Fruit fly (Drosophila melanogaster) whole organism, embryonic: ENCODE data around the gene CG14300.

ENCODE experiments used
- ATbp ChIP-seq: fragments of 200-800 bp; sonication (Bioruptor generic); optimal IDR thresholded peaks from 2 replicates; lab custom pipeline; 2017; ENCODE audit warnings: missing biosample characterization, mild to moderate bottlenecking, missing genetic modification characterization, missing genetic modification reagents
- Atf-2 ChIP-seq: fragments of 200-800 bp; sonication (Bioruptor generic); optimal IDR thresholded peaks from 2 replicates; lab custom pipeline; 2016; ENCODE audit warnings: missing biosample characterization, missing genetic modification characterization
- Bdp1 ChIP-seq: fragments of 200-800 bp; sonication (Bioruptor generic); optimal IDR thresholded peaks from 3 replicates; lab custom pipeline; 2016; ENCODE audit warnings: missing biosample characterization, missing genetic modification characterization
- CG10565 ChIP-seq: fragments of 200-800 bp; sonication (Bioruptor generic); optimal IDR thresholded peaks from 3 replicates; lab custom pipeline; 2016; ENCODE audit warnings: missing biosample characterization, mild to moderate bottlenecking, missing genetic modification characterization
- CG11085 ChIP-seq: fragments of 200-800 bp; sonication (Bioruptor generic); IDR thresholded peaks from 2 replicates; pipeline ENCODE4 v1.3.6; 2022; ENCODE audit warnings: missing biosample characterization, missing genetic modification characterization
- CG11093 ChIP-seq: fragments of 200-800 bp; sonication (Bioruptor generic); IDR thresholded peaks from 3 replicates; pipeline ENCODE4 v1.3.6; 2022; ENCODE audit warnings: missing biosample characterization, missing genetic modification characterization
- CG12104 ChIP-seq: fragments of 200-800 bp; sonication (Bioruptor generic); optimal IDR thresholded peaks from 3 replicates; lab custom pipeline; 2016; ENCODE audit warnings: missing biosample characterization, missing genetic modification characterization
- CG12236 ChIP-seq: fragments of 200-800 bp; sonication (Bioruptor generic); optimal IDR thresholded peaks from 2 replicates; lab custom pipeline; 2016; ENCODE audit warnings: missing biosample characterization, missing genetic modification characterization
- CG12299 ChIP-seq: fragments of 200-800 bp; sonication (Bioruptor generic); optimal IDR thresholded peaks from 2 replicates; lab custom pipeline; 2018; ENCODE audit warnings: missing biosample characterization, mild to moderate bottlenecking, missing genetic modification characterization
- CG13624 ChIP-seq: fragments of 200-800 bp; sonication (Bioruptor generic); optimal IDR thresholded peaks from 2 replicates; lab custom pipeline; 2016; ENCODE audit warnings: missing biosample characterization, missing genetic modification characterization
- CG16813 ChIP-seq: fragments of 200-800 bp; sonication (Bioruptor generic); IDR thresholded peaks from 3 replicates; pipeline ENCODE4 v1.3.6; 2022; ENCODE audit warnings: missing biosample characterization, missing genetic modification characterization; ENCODE audit not compliant: partially characterized antibody
- CG17612 ChIP-seq: fragments of 200-800 bp; sonication (Bioruptor generic); IDR thresholded peaks from 2 replicates; pipeline ENCODE4 v1.3.6; 2022; ENCODE audit warnings: missing biosample characterization, missing genetic modification characterization
- CG18011 ChIP-seq: fragments of 200-800 bp; sonication (Bioruptor generic); optimal IDR thresholded peaks from 2 replicates; lab custom pipeline; 2017; ENCODE audit warnings: missing biosample characterization, missing genetic modification characterization, mild to moderate bottlenecking, moderate library complexity, missing genotype
- CG2116 ChIP-seq: fragments of 200-800 bp; sonication (Bioruptor generic); optimal IDR thresholded peaks from 3 replicates; lab custom pipeline; 2018; ENCODE audit warnings: missing biosample characterization, mild to moderate bottlenecking, missing genetic modification characterization
- CG2678 ChIP-seq: fragments of 200-800 bp; sonication (Bioruptor generic); optimal IDR thresholded peaks from 3 replicates; lab custom pipeline; 2019; ENCODE audit warnings: missing biosample characterization, mild to moderate bottlenecking, missing genetic modification characterization, moderate library complexity
- CG30020 ChIP-seq: fragments of 200-800 bp; optimal IDR thresholded peaks from 2 replicates; lab custom pipeline; 2019; ENCODE audit warnings: missing biosample characterization, mild to moderate bottlenecking, missing genetic modification characterization, moderate library complexity
- CG32772 ChIP-seq: fragments of 200-800 bp; sonication (Bioruptor generic); IDR thresholded peaks from 2 replicates; pipeline ENCODE4 v1.3.6; 2022; ENCODE audit warnings: missing biosample characterization, missing genetic modification characterization
- CG33557 ChIP-seq: fragments of 200-800 bp; sonication (Bioruptor generic); optimal IDR thresholded peaks from 2 replicates; lab custom pipeline; 2019; ENCODE audit warnings: missing biosample characterization, mild to moderate bottlenecking, missing genetic modification characterization, moderate library complexity
- CG6654 ChIP-seq: fragments of 200-800 bp; sonication (Bioruptor generic); optimal IDR thresholded peaks from 2 replicates; lab custom pipeline; 2017; ENCODE audit warnings: missing biosample characterization, mild to moderate bottlenecking, missing genetic modification characterization
- CG6813 ChIP-seq: fragments of 200-800 bp; sonication (Bioruptor generic); optimal IDR thresholded peaks from 2 replicates; lab custom pipeline; 2017; ENCODE audit warnings: missing biosample characterization, missing genetic modification characterization, mild to moderate bottlenecking, moderate library complexity, missing genetic modification reagents
- Dek ChIP-seq: fragments of 200-800 bp; sonication (Bioruptor generic); optimal IDR thresholded peaks from 3 replicates; lab custom pipeline; 2019; ENCODE audit warnings: missing biosample characterization, mild to moderate bottlenecking, missing genetic modification characterization, moderate library complexity
- Dll ChIP-seq: fragments of 200-800 bp; sonication (Bioruptor generic); IDR thresholded peaks from 4 replicates; pipeline ENCODE4 v1.3.6; 2022; ENCODE audit warnings: missing biosample characterization, missing genetic modification characterization; ENCODE audit not compliant: partially characterized antibody
- H2.0 ChIP-seq: fragments of 200-800 bp; sonication (Bioruptor generic); IDR thresholded peaks from 2 replicates; pipeline ENCODE4 v1.3.6; 2022; ENCODE audit warnings: missing biosample characterization, missing genetic modification characterization
- Hr39 ChIP-seq: fragments of >200 bp; optimal IDR thresholded peaks from 2 replicates; lab custom pipeline; 2017
- Hr51 ChIP-seq, 2 experiments: fragments of 200-800 bp; sonication (Bioruptor generic); optimal IDR thresholded peaks; 2 replicates in 1 of 2; 3 replicates in 1 of 2; lab custom pipeline; 2016 to 2018; ENCODE audit warnings: missing biosample characterization in 2 of 2, missing genetic modification characterization in 2 of 2, mild to moderate bottlenecking in 1 of 2, moderate library complexity in 1 of 2
- Lpt ChIP-seq: fragments of >200 bp; optimal IDR thresholded peaks from 2 replicates; lab custom pipeline; 2018; ENCODE audit warnings: missing biosample characterization, missing genetic modification characterization
- MBD-R2 ChIP-seq: fragments of 200-800 bp; sonication (Bioruptor generic); IDR thresholded peaks from 2 replicates; pipeline ENCODE4 v1.3.6; 2022; ENCODE audit warnings: missing biosample characterization, missing genetic modification characterization
- MESR4 ChIP-seq: fragments of 200-800 bp; sonication (Bioruptor generic); optimal IDR thresholded peaks from 2 replicates; lab custom pipeline; 2018; ENCODE audit warnings: missing biosample characterization, mild to moderate bottlenecking, missing genetic modification characterization, moderate library complexity
- Optix ChIP-seq: fragments of 200-800 bp; sonication (Bioruptor generic); IDR thresholded peaks from 3 replicates; pipeline ENCODE4 v1.3.6; 2022; ENCODE audit warnings: missing biosample characterization, missing genetic modification characterization
- Pdp1 ChIP-seq, 2 experiments: fragments of 200-800 bp; sonication (Bioruptor generic); optimal IDR thresholded peaks; 3 replicates each; lab custom pipeline; 2016; ENCODE audit warnings: missing biosample characterization in 2 of 2, missing genetic modification characterization in 2 of 2, mild to moderate bottlenecking in 1 of 2, moderate library complexity in 1 of 2
- Ravus ChIP-seq: fragments of 200-800 bp; sonication (Bioruptor generic); IDR thresholded peaks from 2 replicates; pipeline ENCODE4 v1.3.6; 2022; ENCODE audit warnings: missing biosample characterization, missing genetic modification characterization
- Taf1 ChIP-seq: fragments of 200-800 bp; sonication (Bioruptor generic); IDR thresholded peaks from 2 replicates; pipeline ENCODE4 v1.3.6; 2022; ENCODE audit warnings: missing biosample characterization, missing genetic modification characterization
- cato ChIP-seq: fragments of 200-800 bp; sonication (Bioruptor generic); optimal IDR thresholded peaks from 2 replicates; lab custom pipeline; 2016; ENCODE audit warnings: missing biosample characterization, missing genetic modification characterization, borderline replicate concordance
- chinmo ChIP-seq: fragments of 200-800 bp; sonication (Bioruptor generic); IDR thresholded peaks from 4 replicates; pipeline ENCODE4 v1.3.6; 2022; ENCODE audit warnings: missing biosample characterization, missing genetic modification characterization; ENCODE audit not compliant: partially characterized antibody
- croc ChIP-seq: fragments of 200-800 bp; sonication (Bioruptor generic); conservative IDR thresholded peaks from 3 replicates; pipeline ENCODE4 v1.3.6; 2022; ENCODE audit warnings: missing biosample characterization, missing genetic modification characterization
- crp ChIP-seq, 2 experiments: fragments of 200-800 bp; sonication (Bioruptor generic); optimal IDR thresholded peaks; 2 replicates in 1 of 2; 3 replicates in 1 of 2; lab custom pipeline; 2017; ENCODE audit warnings: missing biosample characterization in 2 of 2, missing genetic modification characterization in 2 of 2, mild to moderate bottlenecking in 1 of 2, moderate library complexity in 1 of 2
- esg ChIP-seq: fragments of 200-800 bp; sonication (Bioruptor generic); conservative IDR thresholded peaks from 2 replicates; pipeline ENCODE4 v1.3.6; 2022; ENCODE audit warnings: missing biosample characterization, missing genetic modification characterization
- hb ChIP-seq: fragments of 200-800 bp; sonication (Bioruptor generic); IDR thresholded peaks from 3 replicates; pipeline ENCODE4 v1.3.6; 2022; ENCODE audit warnings: missing biosample characterization, missing genetic modification characterization; ENCODE audit not compliant: partially characterized antibody
- lilli ChIP-seq: fragments of 200-800 bp; sonication (Bioruptor generic); optimal IDR thresholded peaks from 3 replicates; lab custom pipeline; 2016; ENCODE audit warnings: missing biosample characterization, missing genetic modification characterization
- lmd ChIP-seq: fragments of 200-800 bp; sonication (Bioruptor generic); IDR thresholded peaks from 2 replicates; pipeline ENCODE4 v1.3.6; 2022; ENCODE audit warnings: missing biosample characterization, missing genetic modification characterization
- phol ChIP-seq: fragments of 200-800 bp; sonication (Bioruptor generic); optimal IDR thresholded peaks from 3 replicates; lab custom pipeline; 2018; ENCODE audit warnings: missing biosample characterization, mild to moderate bottlenecking, missing genetic modification characterization, moderate library complexity
- prd ChIP-seq, 3 experiments: fragments of >200 bp in 2 of 3; fragments of 200-800 bp in 1 of 3; sonication (Bioruptor generic) in 1 of 3; optimal IDR thresholded peaks in 2 of 3; IDR thresholded peaks in 1 of 3; 2 replicates in 2 of 3; 3 replicates in 1 of 3; pipeline versions ENCODE4 v1.3.6 to Lab custom; 2017 to 2022; ENCODE audit warnings: missing biosample characterization in 1 of 3, missing genetic modification characterization in 1 of 3
- seq ChIP-seq: fragments of 200-800 bp; sonication (Bioruptor generic); IDR thresholded peaks from 2 replicates; pipeline ENCODE4 v1.3.6; 2022; ENCODE audit warnings: missing biosample characterization, missing genetic modification characterization
- sna ChIP-seq: fragments of 200-800 bp; sonication (Bioruptor generic); IDR thresholded peaks from 2 replicates; pipeline ENCODE4 v1.3.6; 2022; ENCODE audit warnings: missing biosample characterization, missing genetic modification characterization; ENCODE audit not compliant: partially characterized antibody
- trh ChIP-seq: fragments of 200-800 bp; sonication (Bioruptor generic); optimal IDR thresholded peaks from 2 replicates; lab custom pipeline; 2016; ENCODE audit warnings: missing biosample characterization, missing genetic modification characterization
- ttk ChIP-seq: fragments of 200-800 bp; sonication (Bioruptor generic); IDR thresholded peaks from 2 replicates; pipeline ENCODE4 v2.1.2; 2022; ENCODE audit warnings: missing biosample characterization, missing genetic modification characterization
- vfl ChIP-seq: fragments of 200-800 bp; sonication (Bioruptor generic); optimal IDR thresholded peaks from 2 replicates; lab custom pipeline; 2016; ENCODE audit warnings: missing biosample characterization, missing genetic modification characterization
- zen2 ChIP-seq: fragments of 200-800 bp; sonication (Bioruptor generic); IDR thresholded peaks from 3 replicates; pipeline ENCODE4 v1.3.6; 2022; ENCODE audit warnings: missing biosample characterization, missing genetic modification characterization; ENCODE audit not compliant: partially characterized antibody
- zfh2 ChIP-seq: fragments of 200-800 bp; sonication (Bioruptor generic); optimal IDR thresholded peaks from 2 replicates; lab custom pipeline; 2016; ENCODE audit warnings: missing biosample characterization, missing genetic modification characterization

Gene CG14300

DNA sequence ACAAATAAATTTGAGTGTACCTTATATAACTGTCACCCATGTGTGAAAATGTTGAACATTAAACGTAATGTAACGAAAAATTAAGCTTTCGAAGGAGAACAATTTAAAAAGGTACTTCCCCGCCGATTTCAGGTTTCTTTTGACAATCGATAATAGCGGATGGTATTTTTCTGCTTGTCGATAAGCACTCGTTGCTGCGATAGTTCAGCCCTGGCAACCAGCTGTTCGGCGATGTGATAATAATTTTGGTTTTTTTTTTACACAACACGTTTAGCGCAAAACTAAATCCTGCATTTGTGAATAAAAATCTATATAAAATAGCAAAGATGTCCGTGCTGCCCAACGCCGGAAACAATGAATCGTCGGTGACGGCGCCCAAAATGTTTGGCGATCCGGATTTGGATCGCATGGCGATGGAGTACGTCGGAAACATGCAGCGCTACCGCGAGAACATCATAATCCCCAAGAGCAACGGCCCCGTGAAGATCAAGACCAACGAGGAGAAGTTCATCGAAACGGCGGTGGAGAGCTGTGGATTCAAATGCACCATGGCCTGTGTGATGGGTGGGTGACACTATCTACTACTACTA, 25.8 kb downstream of the CG14300 start, which contains the start of gene CG31229 (continued):
- TF ChIP-seq lmd (GFP tag; lab: Robert Waterston, UW), result no peak
- TF ChIP-seq CG13624 (GFP tag; lab: Kevin White, UChicago), result no peak
- TF ChIP-seq Lpt, result no peak
- TF ChIP-seq crp (GFP tag; optimal IDR thresholded peaks at IDR 0.05; lab: Kevin White, UChicago), result peak; percentile 76 to 94
- no peak for TF ChIP-seq esg
- TF ChIP-seq ttk (GFP tag; lab: Robert Waterston, UW), result no peak
- no peak for TF ChIP-seq Hr51 (GFP tag; optimal IDR thresholded peaks at IDR 0.05; lab: Kevin White, UChicago)
- no peak for TF ChIP-seq CG17612
- TF ChIP-seq Ravus, result no peak
- TF ChIP-seq sna (GFP tag; lab: Robert Waterston, UW), result peak; percentile 42; the same call in 1 of the 2 replicates
- TF ChIP-seq CG10565 (GFP tag; lab: Kevin White, UChicago), result no peak
- 0 out of 3 replicates have a peak, but pooled peaks have one; percentile 37 for TF ChIP-seq hb
- peak; percentile 90 for TF ChIP-seq MBD-R2 (GFP tag; lab: Robert Waterston, UW)
- no peak for TF ChIP-seq Bdp1 (GFP tag; lab: Kevin White, UChicago)
- no peak for TF ChIP-seq croc
- no peak for TF ChIP-seq CG11093 (GFP tag; lab: Robert Waterston, UW)
- no peak for TF ChIP-seq prd (optimal IDR thresholded peaks at IDR 0.05; lab: Kevin White, UChicago)
- no peak for TF ChIP-seq prd (GFP tag; IDR thresholded peaks at IDR 0.05; lab: Robert Waterston, UW)
- no peak for TF ChIP-seq vfl (GFP tag; lab: Kevin White, UChicago)
- TF ChIP-seq MESR4 (GFP tag; lab: Kevin White, UChicago), result peak; percentile 53
- no peak for TF ChIP-seq chinmo
- peak in 1 of 2 experiments; percentile 97 for TF ChIP-seq Pdp1 (GFP tag; optimal IDR thresholded peaks at IDR 0.05; lab: Kevin White, UChicago)
- TF ChIP-seq CG12299 (tag; lab: Kevin White, UChicago), result no peak
- no peak for TF ChIP-seq CG6813 (GFP tag; lab: Kevin White, UChicago)
- TF ChIP-seq Optix, result no peak
- TF ChIP-seq CG33557 (GFP tag; lab: Kevin White, UChicago), result no peak
- no peak for TF ChIP-seq Atf-2 (GFP tag; lab: Kevin White, UChicago)
- TF ChIP-seq ATbp (GFP tag; lab: Kevin White, UChicago), result no peak
- TF ChIP-seq H2.0 (GFP tag; lab: Robert Waterston, UW), result no peak
- no peak for TF ChIP-seq CG12104
- TF ChIP-seq CG18011, result no peak
- TF ChIP-seq seq, result no peak
- no peak for TF ChIP-seq CG12236 (GFP tag; lab: Kevin White, UChicago)
- no peak for TF ChIP-seq Taf1
- no peak for TF ChIP-seq CG2678 (tag; lab: Kevin White, UChicago)
- TF ChIP-seq CG30020 (tag; lab: Kevin White, UChicago), result no peak
- TF ChIP-seq zen2 (GFP tag; lab: Robert Waterston, UW), result peak; percentile 59; the same call in 2 of the 3 replicates
- no peak for TF ChIP-seq CG32772 (GFP tag; lab: Robert Waterston, UW)
- TF ChIP-seq Dek (tag; lab: Kevin White, UChicago), result no peak
- no peak for TF ChIP-seq Hr39
- no peak for TF ChIP-seq CG11085 (GFP tag; lab: Robert Waterston, UW)
- TF ChIP-seq lilli (GFP tag; lab: Kevin White, UChicago), result no peak
- peak; percentile 43; the same call in 2 of the 3 replicates for TF ChIP-seq CG16813 (GFP tag; lab: Robert Waterston, UW)
- no peak for TF ChIP-seq CG6654 (GFP tag; lab: Kevin White, UChicago)
- no peak for TF ChIP-seq trh
- TF ChIP-seq cato, result no peak
- TF ChIP-seq zfh2 (GFP tag; lab: Kevin White, UChicago), result no peak
- TF ChIP-seq Dll (GFP tag; lab: Robert Waterston, UW), result peak; percentile 66; the same call in 3 of the 4 replicates
- peak; percentile 62 for TF ChIP-seq CG2116 (GFP tag; lab: Kevin White, UChicago)
- TF ChIP-seq phol, result no peak
